Fruit fly (Drosophila melanogaster) whole organism, prepupa: ENCODE results near the gene Cyp6v1.

Source experiments
- CG10631 ChIP-seq: fragments of 200-800 bp; sonication (Bioruptor generic); optimal IDR thresholded peaks from 2 replicates; lab custom pipeline; 2016; ENCODE audit warnings: missing biosample characterization, missing genetic modification characterization
- CG10669 ChIP-seq: fragments of 200-800 bp; sonication (Bioruptor generic); optimal IDR thresholded peaks from 3 replicates; lab custom pipeline; 2018; ENCODE audit warnings: missing biosample characterization, mild to moderate bottlenecking, missing genetic modification characterization, moderate library complexity
- CG11294 ChIP-seq: fragments of 200-800 bp; sonication (Bioruptor generic); IDR thresholded peaks from 2 replicates; pipeline ENCODE4 v1.3.6; 2022; ENCODE audit warnings: missing biosample characterization, missing genetic modification characterization
- CG11902 ChIP-seq: fragments of 200-800 bp; sonication (Bioruptor generic); optimal IDR thresholded peaks from 3 replicates; lab custom pipeline; 2016; ENCODE audit warnings: missing biosample characterization, missing genetic modification characterization
- CG15336 ChIP-seq: fragments of 200-800 bp; sonication (Bioruptor generic); IDR thresholded peaks from 2 replicates; pipeline ENCODE4 v1.3.6; 2022; ENCODE audit warnings: missing biosample characterization, missing genetic modification characterization
- CG1621 ChIP-seq: fragments of 200-800 bp; sonication (Bioruptor generic); optimal IDR thresholded peaks from 3 replicates; lab custom pipeline; 2018; ENCODE audit warnings: missing biosample characterization, mild to moderate bottlenecking, missing genetic modification characterization
- CG3032 ChIP-seq: fragments of 200-800 bp; optimal IDR thresholded peaks from 2 replicates; lab custom pipeline; 2019; ENCODE audit warnings: missing biosample characterization, mild to moderate bottlenecking, missing genetic modification characterization, moderate library complexity
- CG31627 ChIP-seq: fragments of 200-800 bp; sonication (Bioruptor generic); optimal IDR thresholded peaks from 3 replicates; lab custom pipeline; 2016; ENCODE audit warnings: missing biosample characterization, missing genetic modification characterization
- CG32006 ChIP-seq: fragments of 200-800 bp; sonication (Bioruptor generic); optimal IDR thresholded peaks from 3 replicates; lab custom pipeline; 2017; ENCODE audit warnings: missing biosample characterization, mild to moderate bottlenecking, missing genetic modification characterization
- CG34406 ChIP-seq: fragments of 200-800 bp; sonication (Bioruptor generic); optimal IDR thresholded peaks from 3 replicates; lab custom pipeline; 2016; ENCODE audit warnings: missing biosample characterization, missing genetic modification characterization
- CG4318 ChIP-seq: fragments of 200-800 bp; sonication (Bioruptor generic); optimal IDR thresholded peaks from 3 replicates; lab custom pipeline; 2017; ENCODE audit warnings: missing biosample characterization, mild to moderate bottlenecking, missing genetic modification characterization
- CG6163 ChIP-seq: fragments of 200-800 bp; sonication (Bioruptor generic); IDR thresholded peaks from 3 replicates; pipeline ENCODE4 v1.3.6; 2022; ENCODE audit warnings: missing biosample characterization, missing genetic modification characterization
- CG6276 ChIP-seq: fragments of 200-800 bp; sonication (Bioruptor generic); optimal IDR thresholded peaks from 2 replicates; lab custom pipeline; 2017; ENCODE audit warnings: missing biosample characterization, mild to moderate bottlenecking, missing genetic modification characterization
- CG6792 ChIP-seq: fragments of 200-800 bp; sonication (Bioruptor generic); optimal IDR thresholded peaks from 3 replicates; lab custom pipeline; 2016; ENCODE audit warnings: missing biosample characterization, missing genetic modification characterization
- CG6808 ChIP-seq: fragments of 200-800 bp; sonication (Bioruptor generic); optimal IDR thresholded peaks from 3 replicates; lab custom pipeline; 2017; ENCODE audit warnings: missing biosample characterization, missing genetic modification characterization, mild to moderate bottlenecking, moderate library complexity, missing genetic modification reagents
- CG6854 ChIP-seq: fragments of 200-800 bp; sonication (Bioruptor generic); optimal IDR thresholded peaks from 2 replicates; lab custom pipeline; 2017; ENCODE audit warnings: missing biosample characterization, mild to moderate bottlenecking, missing genetic modification characterization
- CG7368 ChIP-seq: fragments of 200-800 bp; sonication (Bioruptor generic); optimal IDR thresholded peaks from 3 replicates; lab custom pipeline; 2016; ENCODE audit warnings: missing biosample characterization, missing genetic modification characterization
- CG8119 ChIP-seq: fragments of 200-800 bp; sonication (Bioruptor generic); IDR thresholded peaks from 3 replicates; pipeline ENCODE4 v1.3.6; 2022; ENCODE audit warnings: missing biosample characterization, missing genetic modification characterization
- CG8632 ChIP-seq: fragments of 200-800 bp; sonication (Bioruptor generic); optimal IDR thresholded peaks from 3 replicates; lab custom pipeline; 2016; ENCODE audit warnings: missing biosample characterization, missing genetic modification characterization
- CG9139 ChIP-seq: fragments of 200-800 bp; sonication (Bioruptor generic); optimal IDR thresholded peaks from 3 replicates; lab custom pipeline; 2017; ENCODE audit warnings: missing biosample characterization, mild to moderate bottlenecking, missing genetic modification characterization
- Eip75B ChIP-seq: fragments of 200-800 bp; sonication (Bioruptor generic); optimal IDR thresholded peaks from 3 replicates; lab custom pipeline; 2016; ENCODE audit warnings: missing biosample characterization, missing genetic modification characterization
- Eip78C ChIP-seq: fragments of 200-800 bp; sonication (Bioruptor generic); peaks from one replicate; lab custom pipeline; 2016; ENCODE audit warnings: missing biosample characterization, missing genetic modification characterization
- Eip93F ChIP-seq: fragments of 200-800 bp; sonication (Bioruptor generic); optimal IDR thresholded peaks from 2 replicates; lab custom pipeline; 2016; ENCODE audit warnings: missing biosample characterization, mild to moderate bottlenecking, missing genetic modification characterization
- Gug ChIP-seq: fragments of 200-800 bp; sonication (Bioruptor generic); IDR thresholded peaks from 2 replicates; pipeline ENCODE4 v1.3.6; 2022; ENCODE audit warnings: missing biosample characterization, missing genetic modification characterization
- Hr38 ChIP-seq: sonication (Bioruptor generic); optimal IDR thresholded peaks from 2 replicates; lab custom pipeline; 2016; ENCODE audit warnings: missing biosample characterization, missing genetic modification characterization
- Hr4 ChIP-seq: fragments of 200-800 bp; sonication (Bioruptor generic); optimal IDR thresholded peaks from 3 replicates; lab custom pipeline; 2016; ENCODE audit warnings: missing biosample characterization, missing genetic modification characterization
- Lpt ChIP-seq: fragments of 200-800 bp; sonication (Bioruptor generic); optimal IDR thresholded peaks from 3 replicates; lab custom pipeline; 2016; ENCODE audit warnings: missing biosample characterization, missing genetic modification characterization
- Smox ChIP-seq: fragments of 200-800 bp; sonication (Bioruptor generic); optimal IDR thresholded peaks from 3 replicates; lab custom pipeline; 2016; ENCODE audit warnings: missing biosample characterization, missing genetic modification characterization
- Sox102F ChIP-seq: fragments of 200-800 bp; sonication (Bioruptor generic); optimal IDR thresholded peaks from 2 replicates; lab custom pipeline; 2016; ENCODE audit warnings: missing biosample characterization, mild to moderate bottlenecking, missing genetic modification characterization
- Sox15 ChIP-seq: fragments of 200-800 bp; sonication (Bioruptor generic); optimal IDR thresholded peaks from 3 replicates; lab custom pipeline; 2016; ENCODE audit warnings: missing biosample characterization, missing genetic modification characterization
- achi ChIP-seq: fragments of 200-800 bp; sonication (Bioruptor generic); optimal IDR thresholded peaks from 3 replicates; lab custom pipeline; 2016; ENCODE audit warnings: missing biosample characterization, missing genetic modification characterization
- acj6 ChIP-seq: fragments of 200-800 bp; sonication (Bioruptor generic); optimal IDR thresholded peaks from 3 replicates; lab custom pipeline; 2016; ENCODE audit warnings: missing biosample characterization, missing genetic modification characterization
- cyc ChIP-seq: fragments of 200-800 bp; sonication (Bioruptor generic); optimal IDR thresholded peaks from 3 replicates; lab custom pipeline; 2016; ENCODE audit warnings: missing biosample characterization, missing genetic modification characterization
- dac ChIP-seq: fragments of 200-800 bp; sonication (Bioruptor generic); optimal IDR thresholded peaks from 2 replicates; lab custom pipeline; 2017; ENCODE audit warnings: missing biosample characterization, mild to moderate bottlenecking, missing genetic modification characterization
- eg ChIP-seq: fragments of 200-800 bp; sonication (Bioruptor generic); IDR thresholded peaks from 3 replicates; pipeline ENCODE4 v1.3.6; 2022; ENCODE audit warnings: missing biosample characterization, missing genetic modification characterization
- esn ChIP-seq: fragments of 200-800 bp; sonication (Bioruptor generic); optimal IDR thresholded peaks from 2 replicates; lab custom pipeline; 2016; ENCODE audit warnings: missing biosample characterization, mild to moderate bottlenecking, missing genetic modification characterization, moderate library complexity
- fd59A ChIP-seq: fragments of 200-800 bp; sonication (Bioruptor generic); optimal IDR thresholded peaks from 2 replicates; lab custom pipeline; 2017; ENCODE audit warnings: missing biosample characterization, mild to moderate bottlenecking, missing genetic modification characterization, missing genetic modification reagents
- fd85E ChIP-seq: fragments of 200-800 bp; sonication (Bioruptor generic); optimal IDR thresholded peaks from 3 replicates; lab custom pipeline; 2016; ENCODE audit warnings: missing biosample characterization, missing genetic modification characterization
- fkh ChIP-seq: fragments of 200-800 bp; sonication (Bioruptor generic); optimal IDR thresholded peaks from 3 replicates; lab custom pipeline; 2017; ENCODE audit warnings: missing biosample characterization, mild to moderate bottlenecking, missing genetic modification characterization, moderate library complexity
- lz ChIP-seq: fragments of 200-800 bp; sonication (Bioruptor generic); optimal IDR thresholded peaks from 3 replicates; lab custom pipeline; 2016; ENCODE audit warnings: missing biosample characterization, missing genetic modification characterization
- net ChIP-seq: fragments of 200-800 bp; sonication (Bioruptor generic); optimal IDR thresholded peaks from 3 replicates; lab custom pipeline; 2016; ENCODE audit warnings: missing biosample characterization, missing genetic modification characterization
- pdm3 ChIP-seq: fragments of 200-800 bp; sonication (Bioruptor generic); optimal IDR thresholded peaks from 3 replicates; lab custom pipeline; 2016; ENCODE audit warnings: missing biosample characterization, missing genetic modification characterization
- salr ChIP-seq, 2 experiments: fragments of 200-800 bp; sonication (Bioruptor generic); optimal IDR thresholded peaks; 3 replicates each; lab custom pipeline; 2016 to 2018; ENCODE audit warnings: missing biosample characterization in 2 of 2, missing genetic modification characterization in 2 of 2, mild to moderate bottlenecking in 1 of 2
- spab ChIP-seq: fragments of 200-800 bp; sonication (Bioruptor generic); optimal IDR thresholded peaks from 2 replicates; lab custom pipeline; 2017; ENCODE audit warnings: missing biosample characterization, mild to moderate bottlenecking, missing genetic modification characterization, missing genetic modification reagents
- ss ChIP-seq, 2 experiments: fragments of 200-800 bp; sonication (Bioruptor generic); optimal IDR thresholded peaks; 2 replicates in 1 of 2; 3 replicates in 1 of 2; lab custom pipeline; 2017 to 2018; ENCODE audit warnings: mild to moderate bottlenecking in 2 of 2, missing biosample characterization in 2 of 2, missing genetic modification characterization in 2 of 2, moderate library complexity in 1 of 2
- svp ChIP-seq: fragments of 200-800 bp; sonication (Bioruptor generic); peaks from one replicate; lab custom pipeline; 2016; ENCODE audit warnings: missing biosample characterization, missing genetic modification characterization
- topi ChIP-seq: fragments of 200-800 bp; sonication (Bioruptor generic); optimal IDR thresholded peaks from 3 replicates; lab custom pipeline; 2016; ENCODE audit warnings: missing biosample characterization, missing genetic modification characterization

Gene Cyp6v1

dm6 chrX:20646223-20646622, 10.7 kb upstream of the Cyp6v1 start:
- no peak for TF ChIP-seq CG3032 (tag; lab: Kevin White, UChicago)
- no peak for TF ChIP-seq CG31627 (GFP tag; lab: Kevin White, UChicago)
- TF ChIP-seq topi (GFP tag; lab: Kevin White, UChicago) = no peak
- no peak for TF ChIP-seq fd59A (GFP tag; lab: Kevin White, UChicago)
- TF ChIP-seq Hr38 (GFP tag; lab: Kevin White, UChicago) = no peak
- TF ChIP-seq ss (GFP tag; optimal IDR thresholded peaks at IDR 0.05; lab: Kevin White, UChicago) = no peak
- no peak for TF ChIP-seq CG32006

- no peak for TF ChIP-seq CG11294 (GFP tag; lab: Robert Waterston, UW)
- peak; percentile 41 for TF ChIP-seq Eip78C (GFP tag; lab: Kevin White, UChicago)
Observed at dm6 chrX:20652353-20652752, 4.6 kb upstream of the Cyp6v1 start.

dm6 chrX:20654954-20655391, 1.9 kb upstream of the Cyp6v1 start:
- TF ChIP-seq CG8632 (GFP tag; lab: Kevin White, UChicago) (peak; percentile 40), Gug (GFP tag; lab: Robert Waterston, UW) (peak; percentile 64), CG1621 (tag; lab: Kevin White, UChicago) (no peak), CG15336 (GFP tag; lab: Robert Waterston, UW) (peak; percentile 43; the same call in 1 of the 2 replicates), CG10669 (peak; percentile 20), CG9139 (GFP tag; lab: Kevin White, UChicago) (no peak), svp (GFP tag; lab: Kevin White, UChicago) (peak; percentile 84), CG6854 (GFP tag; lab: Kevin White, UChicago) (no peak), topi (GFP tag; lab: Kevin White, UChicago) (peak; percentile 55), Lpt (GFP tag; lab: Kevin White, UChicago) (no peak), cyc (peak; percentile 78), fd85E (no peak), CG11902 (GFP tag; lab: Kevin White, UChicago) (peak; percentile 71), CG31627 (GFP tag; lab: Kevin White, UChicago) (peak; percentile 76), CG32006 (peak; percentile 41), CG4318 (GFP tag; lab: Kevin White, UChicago) (peak; percentile 10), net (GFP tag; lab: Kevin White, UChicago) (peak; percentile 41), Sox102F (peak; percentile 37), eg (GFP tag; lab: Robert Waterston, UW) (peak; percentile 65; the same call in 2 of the 3 replicates), dac (GFP tag; lab: Kevin White, UChicago) (peak; percentile 10), Eip93F (GFP tag; lab: Kevin White, UChicago) (no peak), CG6792 (GFP tag; lab: Kevin White, UChicago) (peak; percentile 55), CG34406 (GFP tag; lab: Kevin White, UChicago) (peak; percentile 44), Smox (GFP tag; lab: Kevin White, UChicago) (peak; percentile 49), Hr4 (GFP tag; lab: Kevin White, UChicago) (peak; percentile 57), CG3032 (tag; lab: Kevin White, UChicago) (no peak), salr (GFP tag; optimal IDR thresholded peaks at IDR 0.05; lab: Kevin White, UChicago) (no peak), Sox15 (peak; percentile 66), CG7368 (GFP tag; lab: Kevin White, UChicago) (peak; percentile 41), CG6163 (GFP tag; lab: Robert Waterston, UW) (peak; percentile 81), Eip75B (GFP tag; lab: Kevin White, UChicago) (peak; percentile 46), Hr38 (GFP tag; lab: Kevin White, UChicago) (no peak), fkh (GFP tag; lab: Kevin White, UChicago) (peak; percentile 96), achi (GFP tag; lab: Kevin White, UChicago) (peak; percentile 54), CG11294 (GFP tag; lab: Robert Waterston, UW) (0 out of 2 replicates have a peak, but pooled peaks have one; percentile 15), CG8119 (no peak), CG6276 (GFP tag; lab: Kevin White, UChicago) (no peak), pdm3 (GFP tag; lab: Kevin White, UChicago) (peak; percentile 40), spab (GFP tag; lab: Kevin White, UChicago) (peak; percentile 4), lz (GFP tag; lab: Kevin White, UChicago) (peak; percentile 54), fd59A (GFP tag; lab: Kevin White, UChicago) (peak; percentile 15), acj6 (peak; percentile 48), esn (peak; percentile 58), CG10631 (GFP tag; lab: Kevin White, UChicago) (peak; percentile 54), CG6808 (GFP tag; lab: Kevin White, UChicago) (no peak)
